Fruit fly (Drosophila melanogaster) whole organism, embryonic: Measurements from ENCODE around the gene RpS3.

Source experiments
- Ada2b ChIP-seq: fragments of 200-800 bp; sonication (Bioruptor generic); IDR thresholded peaks from 2 replicates; pipeline ENCODE4 v1.3.6; 2022; ENCODE audit warnings: missing biosample characterization, missing genetic modification characterization
- Asciz ChIP-seq: fragments of 200-800 bp; sonication (Bioruptor generic); optimal IDR thresholded peaks from 2 replicates; lab custom pipeline; 2017; ENCODE audit warnings: missing biosample characterization, mild to moderate bottlenecking, missing genetic modification characterization, missing genetic modification reagents
- C15 ChIP-seq: fragments of 200-800 bp; sonication (Bioruptor generic); IDR thresholded peaks from 3 replicates; pipeline ENCODE4 v1.3.6; 2022; ENCODE audit warnings: missing biosample characterization, missing genetic modification characterization
- CG10654 ChIP-seq: fragments of 200-800 bp; sonication (Bioruptor generic); optimal IDR thresholded peaks from 2 replicates; lab custom pipeline; 2016; ENCODE audit warnings: missing biosample characterization, missing genetic modification characterization
- CG11504 ChIP-seq: fragments of 200-800 bp; sonication (Bioruptor generic); optimal IDR thresholded peaks from 3 replicates; lab custom pipeline; 2019; ENCODE audit warnings: missing biosample characterization, mild to moderate bottlenecking, missing genetic modification characterization, moderate library complexity
- CG12071 ChIP-seq: fragments of 200-800 bp; sonication (Bioruptor generic); optimal IDR thresholded peaks from 3 replicates; lab custom pipeline; 2018; ENCODE audit warnings: missing biosample characterization, mild to moderate bottlenecking, missing genetic modification characterization
- CG12104 ChIP-seq: fragments of 200-800 bp; sonication (Bioruptor generic); optimal IDR thresholded peaks from 3 replicates; lab custom pipeline; 2016; ENCODE audit warnings: missing biosample characterization, missing genetic modification characterization
- CG1529 ChIP-seq: fragments of 200-800 bp; sonication (Bioruptor generic); optimal IDR thresholded peaks from 3 replicates; lab custom pipeline; 2018; ENCODE audit warnings: missing biosample characterization, missing genetic modification characterization
- CG1647 ChIP-seq: fragments of 200-800 bp; sonication (Bioruptor generic); optimal IDR thresholded peaks from 3 replicates; lab custom pipeline; 2016; ENCODE audit warnings: missing biosample characterization, missing genetic modification characterization
- CG17361 ChIP-seq: fragments of 200-800 bp; sonication (Bioruptor generic); IDR thresholded peaks from 3 replicates; pipeline ENCODE4 v1.3.6; 2022; ENCODE audit warnings: missing biosample characterization, missing genetic modification characterization
- CG17612 ChIP-seq: fragments of 200-800 bp; sonication (Bioruptor generic); IDR thresholded peaks from 2 replicates; pipeline ENCODE4 v1.3.6; 2022; ENCODE audit warnings: missing biosample characterization, missing genetic modification characterization
- CG18619 ChIP-seq: fragments of 200-800 bp; sonication (Bioruptor generic); optimal IDR thresholded peaks from 3 replicates; lab custom pipeline; 2017; ENCODE audit warnings: missing biosample characterization, mild to moderate bottlenecking, missing genetic modification characterization
- CG30403 ChIP-seq: fragments of 200-800 bp; sonication (Bioruptor generic); optimal IDR thresholded peaks from 3 replicates; lab custom pipeline; 2016; ENCODE audit warnings: missing biosample characterization, missing genetic modification characterization
- CG31388 ChIP-seq: fragments of 200-800 bp; sonication (Bioruptor generic); optimal IDR thresholded peaks from 2 replicates; lab custom pipeline; 2016; ENCODE audit warnings: missing biosample characterization, missing genetic modification characterization
- CG31441 ChIP-seq: fragments of 200-800 bp; sonication (Bioruptor generic); IDR thresholded peaks from 2 replicates; pipeline ENCODE4 v1.3.6; 2022; ENCODE audit warnings: missing biosample characterization, missing genetic modification characterization
- CG32772 ChIP-seq: fragments of 200-800 bp; sonication (Bioruptor generic); IDR thresholded peaks from 2 replicates; pipeline ENCODE4 v1.3.6; 2022; ENCODE audit warnings: missing biosample characterization, missing genetic modification characterization
- CG34422 ChIP-seq: fragments of 200-800 bp; sonication (Bioruptor generic); IDR thresholded peaks from 3 replicates; pipeline ENCODE4 v1.3.6; 2022; ENCODE audit warnings: missing biosample characterization, missing genetic modification characterization
- CG4854 ChIP-seq: fragments of 200-800 bp; sonication (Bioruptor generic); optimal IDR thresholded peaks from 2 replicates; lab custom pipeline; 2016; ENCODE audit warnings: missing biosample characterization, missing genetic modification characterization, inconsistent platforms
- CG7372 ChIP-seq: fragments of 200-800 bp; sonication (Bioruptor generic); IDR thresholded peaks from 2 replicates; pipeline ENCODE4 v1.3.6; 2022; ENCODE audit warnings: missing biosample characterization, missing genetic modification characterization
- CG7839 ChIP-seq: fragments of 200-800 bp; sonication (Bioruptor generic); optimal IDR thresholded peaks from 3 replicates; lab custom pipeline; 2018; ENCODE audit warnings: missing biosample characterization, mild to moderate bottlenecking, missing genetic modification characterization, moderate library complexity
- CG7963 ChIP-seq: fragments of 200-800 bp; sonication (Bioruptor generic); IDR thresholded peaks from 3 replicates; pipeline ENCODE4 v1.3.6; 2022; ENCODE audit warnings: missing biosample characterization, missing genetic modification characterization; ENCODE audit not compliant: partially characterized antibody
- CG8089 ChIP-seq: fragments of 200-800 bp; sonication (Bioruptor generic); optimal IDR thresholded peaks from 3 replicates; lab custom pipeline; 2016; ENCODE audit warnings: missing biosample characterization, missing genetic modification characterization
- CG8924 ChIP-seq: fragments of 200-800 bp; optimal IDR thresholded peaks from 3 replicates; lab custom pipeline; 2019; ENCODE audit warnings: missing biosample characterization, mild to moderate bottlenecking, missing genetic modification characterization, moderate library complexity
- Deaf1 ChIP-seq: fragments of 200-800 bp; optimal IDR thresholded peaks from 3 replicates; lab custom pipeline; 2019; ENCODE audit warnings: missing biosample characterization, mild to moderate bottlenecking, missing genetic modification characterization, moderate library complexity
- HLH54F ChIP-seq: fragments of 200-800 bp; sonication (Bioruptor generic); optimal IDR thresholded peaks from 3 replicates; lab custom pipeline; 2016; ENCODE audit warnings: missing biosample characterization, missing genetic modification characterization
- Hey ChIP-seq: fragments of 200-800 bp; sonication (Bioruptor generic); optimal IDR thresholded peaks from 3 replicates; lab custom pipeline; 2018; ENCODE audit warnings: missing biosample characterization, mild to moderate bottlenecking, missing genetic modification characterization
- MESR4 ChIP-seq: fragments of 200-800 bp; sonication (Bioruptor generic); optimal IDR thresholded peaks from 2 replicates; lab custom pipeline; 2018; ENCODE audit warnings: missing biosample characterization, mild to moderate bottlenecking, missing genetic modification characterization, moderate library complexity
- Rfx ChIP-seq: fragments of 200-800 bp; sonication (Bioruptor generic); IDR thresholded peaks from 2 replicates; pipeline ENCODE4 v1.3.6; 2022; ENCODE audit warnings: missing biosample characterization, missing genetic modification characterization
- Sox100B ChIP-seq: fragments of 200-800 bp; sonication (Bioruptor generic); optimal IDR thresholded peaks from 3 replicates; lab custom pipeline; 2018; ENCODE audit warnings: missing biosample characterization, mild to moderate bottlenecking, missing genetic modification characterization
- Sox102F ChIP-seq: fragments of 200-800 bp; sonication (Bioruptor generic); optimal IDR thresholded peaks from 2 replicates; lab custom pipeline; 2018; ENCODE audit warnings: missing biosample characterization, mild to moderate bottlenecking, missing genetic modification characterization, moderate library complexity
- Sry-δ ChIP-seq: fragments of 200-800 bp; sonication (Bioruptor generic); optimal IDR thresholded peaks from 2 replicates; lab custom pipeline; 2016; ENCODE audit warnings: missing biosample characterization, missing genetic modification characterization
- TFAM ChIP-seq: fragments of 200-800 bp; sonication (Bioruptor generic); optimal IDR thresholded peaks from 2 replicates; lab custom pipeline; 2017; ENCODE audit warnings: missing biosample characterization, missing genetic modification characterization, inconsistent platforms
- abd-A ChIP-seq: fragments of 200-800 bp; sonication (Bioruptor generic); optimal IDR thresholded peaks from 3 replicates; lab custom pipeline; 2019; ENCODE audit warnings: missing biosample characterization, mild to moderate bottlenecking, missing genetic modification characterization, moderate library complexity
- caup ChIP-seq: fragments of 200-800 bp; sonication (Bioruptor generic); optimal IDR thresholded peaks from 3 replicates; lab custom pipeline; 2017; ENCODE audit warnings: missing biosample characterization, mild to moderate bottlenecking, missing genetic modification characterization, moderate library complexity; ENCODE audit not compliant: severe bottlenecking
- chif ChIP-seq, 2 experiments: fragments of 200-800 bp; sonication (Bioruptor generic); optimal IDR thresholded peaks; 3 replicates each; lab custom pipeline; 2016; ENCODE audit warnings: missing biosample characterization in 2 of 2, missing genetic modification characterization in 2 of 2
- croc ChIP-seq: fragments of 200-800 bp; sonication (Bioruptor generic); conservative IDR thresholded peaks from 3 replicates; pipeline ENCODE4 v1.3.6; 2022; ENCODE audit warnings: missing biosample characterization, missing genetic modification characterization
- ftz-f1 ChIP-seq: fragments of 200-800 bp; sonication (Bioruptor generic); optimal IDR thresholded peaks from 2 replicates; lab custom pipeline; 2016; ENCODE audit warnings: missing biosample characterization, missing genetic modification characterization
- grau ChIP-seq: fragments of 200-800 bp; optimal IDR thresholded peaks from 3 replicates; lab custom pipeline; 2019; ENCODE audit warnings: missing biosample characterization, mild to moderate bottlenecking, missing genetic modification characterization, moderate library complexity
- grn ChIP-seq: fragments of 200-800 bp; sonication (Bioruptor generic); optimal IDR thresholded peaks from 3 replicates; lab custom pipeline; 2017; ENCODE audit warnings: missing biosample characterization, missing genetic modification characterization
- jigr1 ChIP-seq: fragments of 200-800 bp; sonication (Bioruptor generic); IDR thresholded peaks from 3 replicates; pipeline ENCODE4 v1.3.6; 2022; ENCODE audit warnings: missing biosample characterization, missing genetic modification characterization
- kni ChIP-seq: fragments of 200-800 bp; sonication (Bioruptor generic); optimal IDR thresholded peaks from 3 replicates; lab custom pipeline; 2017; ENCODE audit warnings: mild to moderate bottlenecking, missing biosample characterization, missing genetic modification reagents, missing genetic modification characterization
- knrl ChIP-seq: fragments of 200-800 bp; sonication (Bioruptor generic); IDR thresholded peaks from 3 replicates; pipeline ENCODE4 v1.3.6; 2022; ENCODE audit warnings: missing biosample characterization, missing genetic modification characterization; ENCODE audit not compliant: partially characterized antibody
- mam ChIP-seq: fragments of 200-800 bp; sonication (Bioruptor generic); optimal IDR thresholded peaks from 3 replicates; lab custom pipeline; 2016; ENCODE audit warnings: missing biosample characterization, missing genetic modification characterization
- schlank ChIP-seq: fragments of 200-800 bp; sonication (Bioruptor generic); optimal IDR thresholded peaks from 2 replicates; lab custom pipeline; 2018; ENCODE audit warnings: missing biosample characterization, mild to moderate bottlenecking, missing genetic modification characterization
- sim ChIP-seq: fragments of 200-800 bp; sonication (Bioruptor generic); IDR thresholded peaks from 2 replicates; pipeline ENCODE4 v1.3.6; 2022; ENCODE audit warnings: missing biosample characterization, missing genetic modification characterization
- sob ChIP-seq: fragments of 200-800 bp; sonication (Bioruptor generic); IDR thresholded peaks from 2 replicates; pipeline ENCODE4 v1.3.6; 2022; ENCODE audit warnings: missing biosample characterization, missing genetic modification characterization
- stc ChIP-seq: fragments of 200-800 bp; sonication (Bioruptor generic); IDR thresholded peaks from 2 replicates; pipeline ENCODE4 v1.3.6; 2022; ENCODE audit warnings: missing biosample characterization, missing genetic modification characterization

The RpS3 gene

DNA sequence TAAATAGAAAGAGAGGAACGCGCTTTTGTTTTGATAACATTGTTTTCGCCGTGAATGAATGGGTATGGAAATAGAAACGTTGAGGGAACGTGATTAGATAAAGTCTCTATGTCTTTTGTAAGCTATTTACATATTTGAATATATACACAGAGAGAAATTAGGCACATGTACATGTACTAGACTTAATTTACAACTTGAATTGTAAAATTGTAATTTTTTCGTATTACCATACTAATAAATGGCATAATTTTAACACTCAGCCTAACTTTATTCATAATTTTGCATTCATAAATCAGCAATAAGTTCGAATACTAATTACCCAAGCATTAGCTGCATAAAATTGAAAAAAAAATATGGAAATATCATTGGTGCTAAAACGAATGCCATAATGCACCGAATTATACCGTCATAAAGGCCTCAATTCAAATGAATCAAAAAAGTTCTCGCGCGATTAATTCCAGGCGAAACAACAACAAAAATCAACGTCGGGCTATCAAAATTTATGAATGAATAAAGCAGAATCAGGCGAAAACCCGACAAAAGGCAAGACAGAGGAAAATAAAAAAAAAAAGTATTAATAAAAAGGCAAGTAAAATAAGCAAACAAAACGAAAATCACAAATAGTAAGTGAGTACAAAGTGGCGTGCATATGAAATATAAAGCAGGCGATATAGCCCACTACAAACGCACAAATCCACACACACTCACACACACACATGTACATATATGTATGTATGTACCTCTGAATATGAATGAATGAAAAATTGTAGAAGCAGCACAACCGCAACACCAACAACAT is 25.9 kb upstream of the RpS3 start (continued):
- peak; percentile 73 for TF ChIP-seq CG7839
- no peak for TF ChIP-seq TFAM (GFP tag; lab: Kevin White, UChicago)
- TF ChIP-seq CG12071 (GFP tag; lab: Kevin White, UChicago) = peak; percentile 58
- TF ChIP-seq croc (GFP tag; lab: Robert Waterston, UW) = no peak; the same call in 2 of the 3 replicates
- TF ChIP-seq Hey = no peak
- 0 out of 3 replicates have a peak, but pooled peaks have one; percentile 28 for TF ChIP-seq CG34422 (GFP tag; lab: Robert Waterston, UW)
- TF ChIP-seq ftz-f1 (GFP tag; lab: Kevin White, UChicago) = no peak
- TF ChIP-seq CG18619 (GFP tag; lab: Kevin White, UChicago) = peak; percentile 58
- peak; percentile 26 for TF ChIP-seq Deaf1 (tag; lab: Kevin White, UChicago)
- TF ChIP-seq CG8089 (GFP tag; lab: Kevin White, UChicago) = no peak
- TF ChIP-seq sim (GFP tag; lab: Robert Waterston, UW) = no peak

DNA sequence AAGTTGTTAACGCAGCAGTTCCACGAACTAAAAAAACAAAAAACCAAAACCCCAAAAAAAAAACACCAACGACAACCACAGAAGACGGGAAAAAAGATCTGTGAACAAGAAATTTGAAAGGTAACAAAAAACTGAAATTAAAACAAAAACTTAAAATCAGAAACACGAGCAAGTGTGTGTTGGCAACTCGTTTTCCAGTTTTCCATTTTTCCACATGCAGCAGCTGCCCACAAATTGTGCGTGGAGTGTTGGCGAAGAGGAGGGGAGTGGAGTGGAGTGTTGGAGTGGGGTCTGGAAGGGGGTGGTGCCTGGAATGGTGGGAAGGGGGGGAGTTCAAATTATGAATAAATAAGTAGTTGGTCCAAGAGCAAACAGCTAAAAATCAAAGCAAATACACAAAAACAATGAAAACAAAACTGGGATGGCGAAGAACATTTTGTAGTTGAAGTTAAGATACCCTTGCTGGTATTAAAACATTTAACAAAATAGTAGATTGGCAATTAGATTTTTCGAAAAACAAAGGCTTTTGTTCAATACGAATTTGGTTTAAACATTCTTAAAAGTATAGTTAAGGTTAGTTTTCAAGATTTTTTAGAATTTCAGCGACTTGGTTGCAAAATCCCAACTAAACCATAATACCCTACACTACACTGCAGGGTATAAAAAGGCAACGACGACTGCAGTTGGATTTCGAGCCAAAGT is 25.1 kb upstream of the RpS3 start:
- TF ChIP-seq CG1529 (GFP tag; lab: Kevin White, UChicago) = peak; percentile 57
- peak; percentile 15 for TF ChIP-seq Asciz
- TF ChIP-seq CG31441 (GFP tag; lab: Robert Waterston, UW) = peak; percentile 71
- no peak for TF ChIP-seq CG31388
- no peak for TF ChIP-seq Ada2b (GFP tag; lab: Robert Waterston, UW)
- TF ChIP-seq CG30403 (GFP tag; lab: Kevin White, UChicago) = peak; percentile 48
- TF ChIP-seq CG8924 (tag; lab: Kevin White, UChicago) = peak; percentile 32
- no peak for TF ChIP-seq Rfx (GFP tag; lab: Robert Waterston, UW)
- TF ChIP-seq schlank = no peak
- TF ChIP-seq CG7372 (GFP tag; lab: Robert Waterston, UW) = no peak
- TF ChIP-seq mam (GFP tag; lab: Kevin White, UChicago) = no peak
- peak; percentile 74 for TF ChIP-seq CG17361
- TF ChIP-seq grau = peak; percentile 58
- no peak for TF ChIP-seq MESR4 (GFP tag; lab: Kevin White, UChicago)
- 0 out of 2 replicates have a peak, but pooled peaks have one; percentile 38 for TF ChIP-seq stc
- peak; percentile 20 for TF ChIP-seq kni (GFP tag; lab: Kevin White, UChicago)
- peak; percentile 74 for TF ChIP-seq Sox102F
- no peak for TF ChIP-seq CG32772
- no peak for TF ChIP-seq C15 (GFP tag; lab: Robert Waterston, UW)
- TF ChIP-seq caup (GFP tag; lab: Kevin White, UChicago) = no peak
- peak; percentile 37 to 55 for TF ChIP-seq chif (GFP tag; optimal IDR thresholded peaks at IDR 0.05; lab: Kevin White, UChicago)
- peak; percentile 22 for TF ChIP-seq CG10654 (GFP tag; lab: Kevin White, UChicago)
- TF ChIP-seq knrl (GFP tag; lab: Robert Waterston, UW) = no peak
- TF ChIP-seq Sry-δ (GFP tag; lab: Kevin White, UChicago) = peak; percentile 9
- no peak for TF ChIP-seq grn (GFP tag; lab: Kevin White, UChicago)
- no peak for TF ChIP-seq HLH54F
- TF ChIP-seq CG11504 = peak; percentile 62
- no peak for TF ChIP-seq sob (GFP tag; lab: Robert Waterston, UW)
- no peak for TF ChIP-seq CG1647 (GFP tag; lab: Kevin White, UChicago)
- TF ChIP-seq jigr1 (GFP tag; lab: Robert Waterston, UW) = no peak
- no peak for TF ChIP-seq CG4854 (GFP tag; lab: Kevin White, UChicago)
- TF ChIP-seq abd-A (tag; lab: Kevin White, UChicago) = peak; percentile 28
- TF ChIP-seq CG17612 (GFP tag; lab: Robert Waterston, UW) = no peak
- no peak for TF ChIP-seq CG12104 (GFP tag; lab: Kevin White, UChicago)
- TF ChIP-seq CG7963 = no peak
- peak; percentile 63 for TF ChIP-seq Sox100B (GFP tag; lab: Kevin White, UChicago)
